Fruit fly (Drosophila melanogaster): ENCODE measurements around the gene MnM.

The MnM gene

DNA sequence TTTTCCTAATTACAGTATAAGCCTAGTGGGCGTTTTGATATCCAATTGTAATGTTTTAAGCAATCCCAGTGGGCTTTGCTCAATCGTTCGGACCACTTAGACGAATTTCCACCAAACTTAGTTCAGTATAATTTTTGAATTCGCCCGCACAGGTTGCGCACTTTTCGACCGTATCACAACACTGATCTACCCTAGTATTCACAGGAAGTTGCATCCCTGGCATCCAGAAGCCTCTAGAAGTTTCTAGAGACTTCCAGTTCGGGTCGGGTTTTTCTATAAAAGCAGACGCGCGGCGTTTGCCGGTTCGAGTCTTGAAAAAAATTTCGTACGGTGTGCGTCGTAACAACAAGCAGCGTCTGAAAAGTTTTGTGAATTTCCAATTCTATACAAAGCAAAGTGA lies 14.5 kb upstream of the MnM start, which contains the start of gene Hsp83 (continued):
- TF ChIP-seq CG13296 (GFP tag; optimal IDR thresholded peaks at IDR 0.05) (peak; percentile 99), CG30431 (GFP tag; optimal IDR thresholded peaks at IDR 0.05) (peak; percentile 89), Dp (GFP tag; optimal IDR thresholded peaks at IDR 0.05) (peak; percentile 94), Ada2b (GFP tag; IDR thresholded peaks at IDR 0.05) (peak; percentile 68; the same call in 1 of the 2 replicates), Sox100B (GFP tag; optimal IDR thresholded peaks at IDR 0.05) (peak; percentile 94), CG12071 (GFP tag; optimal IDR thresholded peaks at IDR 0.05) (peak; percentile 99), klu (GFP tag; IDR thresholded peaks at IDR 0.05) (peak; percentile 63; the same call in 1 of the 2 replicates), lilli (GFP tag; optimal IDR thresholded peaks at IDR 0.05) (peak; percentile 88), Kr (GFP tag; optimal IDR thresholded peaks at IDR 0.05) (peak; percentile 94), peb (GFP tag; IDR thresholded peaks at IDR 0.05) (0 out of 2 replicates have a peak, but pooled peaks have one; percentile 62), CG7963 (GFP tag; IDR thresholded peaks at IDR 0.05; ENCODE audit: partially characterized antibody) (no peak), CG17802 (tag; optimal IDR thresholded peaks at IDR 0.05) (peak; percentile 86), emc (GFP tag; optimal IDR thresholded peaks at IDR 0.05) (peak; percentile 90), CG17359 (tag; optimal IDR thresholded peaks at IDR 0.05) (peak; percentile 95), CG3847 (GFP tag; IDR thresholded peaks at IDR 0.05) (peak; percentile 88), oc (tag; optimal IDR thresholded peaks at IDR 0.05) (peak; percentile 92), repo (GFP tag; optimal IDR thresholded peaks at IDR 0.05) (peak; percentile 94), CG3407 (GFP tag; optimal IDR thresholded peaks at IDR 0.05) (peak; percentile 94), Hmr (GFP tag; optimal IDR thresholded peaks at IDR 0.05) (peak; percentile 99), gt (GFP tag; IDR thresholded peaks at IDR 0.05) (peak; percentile 58; the same call in 1 of the 2 replicates), mam (GFP tag; optimal IDR thresholded peaks at IDR 0.05) (peak; percentile 79), ara (GFP tag; IDR thresholded peaks at IDR 0.05) (peak; percentile 89), ro (GFP tag; IDR thresholded peaks at IDR 0.05) (peak; percentile 40; the same call in 1 of the 2 replicates), Six4 (GFP tag; optimal IDR thresholded peaks at IDR 0.05) (peak; percentile 88), NC2α (GFP tag; optimal IDR thresholded peaks at IDR 0.05) (peak; percentile 93), p53 (GFP tag; optimal IDR thresholded peaks at IDR 0.05) (peak; percentile 92), lab (GFP tag; optimal IDR thresholded peaks at IDR 0.05) (peak; percentile 100), CG18476 (GFP tag; optimal IDR thresholded peaks at IDR 0.05) (peak; percentile 83), pum (GFP tag; optimal IDR thresholded peaks at IDR 0.05) (peak; percentile 81), Eip74EF (GFP tag; optimal IDR thresholded peaks at IDR 0.05) (peak in 1 of 2 experiments; percentile 88), pfk (GFP tag; optimal IDR thresholded peaks at IDR 0.05) (peak; percentile 92), CG7786 (GFP tag; optimal IDR thresholded peaks at IDR 0.05) (peak; percentile 89), sna (GFP tag; IDR thresholded peaks at IDR 0.05; ENCODE audit: partially characterized antibody) (no peak), slou (GFP tag; optimal IDR thresholded peaks at IDR 0.05) (peak; percentile 81), CG2116 (GFP tag; optimal IDR thresholded peaks at IDR 0.05) (peak; percentile 89), Drgx (GFP tag; IDR thresholded peaks at IDR 0.05) (peak; percentile 87), Xrp1 (GFP tag; IDR thresholded peaks at IDR 0.05) (peak; percentile 71), Hsf (GFP tag; optimal IDR thresholded peaks at IDR 0.05) (peak; percentile 99), NC2β (GFP tag; optimal IDR thresholded peaks at IDR 0.05) (peak; percentile 97), CG30403 (GFP tag; optimal IDR thresholded peaks at IDR 0.05) (peak; percentile 82), run (tag; optimal IDR thresholded peaks at IDR 0.05) (peak; percentile 91), nmo (GFP tag; optimal IDR thresholded peaks at IDR 0.05) (peak; percentile 79), Lim3 (GFP tag; IDR thresholded peaks at IDR 0.05) (0 out of 2 replicates have a peak, but pooled peaks have one; percentile 17), C15 (GFP tag; IDR thresholded peaks at IDR 0.05) (peak; percentile 80; the same call in 2 of the 3 replicates), Max (GFP tag; optimal IDR thresholded peaks at IDR 0.05) (peak; percentile 87), CG3995 (GFP tag; optimal IDR thresholded peaks at IDR 0.05) (peak; percentile 81), gce (GFP tag; IDR thresholded peaks at IDR 0.05) (peak; percentile 98), Trl (optimal IDR thresholded peaks at IDR 0.05) (no peak), Trl (GFP tag; optimal IDR thresholded peaks at IDR 0.05) (peak; percentile 97), kah (GFP tag; optimal IDR thresholded peaks at IDR 0.05) (peak; percentile 97), Awh (GFP tag; IDR thresholded peaks at IDR 0.05) (peak; percentile 92)
